Worm (Caenorhabditis elegans) whole organism, dauer: ENCODE measurements around the gene rsp-1.

ENCODE experiments used
- unc-62 ChIP-seq: sonication (generic microtip); optimal IDR thresholded peaks from 2 replicates; lab custom pipeline; 2017; ENCODE audit warnings: missing biosample characterization, missing genetic modification reagents, missing genetic modification characterization

The rsp-1 gene

DNA sequence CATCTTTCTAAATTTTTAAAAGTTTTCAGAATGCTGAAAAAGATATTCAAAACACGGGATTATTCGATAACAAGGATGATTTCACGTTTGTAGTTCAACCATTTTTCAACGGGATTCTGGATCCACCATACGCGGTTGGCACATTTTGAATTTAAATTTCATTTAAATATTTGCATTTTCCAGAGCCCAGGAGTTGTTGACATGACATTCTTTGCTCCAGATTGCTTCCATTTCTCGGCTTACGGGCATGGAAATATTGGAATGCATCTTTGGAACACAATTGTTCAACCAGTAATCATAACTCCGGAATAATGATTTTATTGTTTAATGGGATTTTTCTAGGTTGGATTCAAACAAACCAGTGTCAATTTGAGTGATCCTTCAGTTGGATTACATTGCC is 2.3 kb upstream of the rsp-1 start:
- no peak for TF ChIP-seq unc-62 (GFP tag; lab: Kevin White, UChicago)

DNA sequence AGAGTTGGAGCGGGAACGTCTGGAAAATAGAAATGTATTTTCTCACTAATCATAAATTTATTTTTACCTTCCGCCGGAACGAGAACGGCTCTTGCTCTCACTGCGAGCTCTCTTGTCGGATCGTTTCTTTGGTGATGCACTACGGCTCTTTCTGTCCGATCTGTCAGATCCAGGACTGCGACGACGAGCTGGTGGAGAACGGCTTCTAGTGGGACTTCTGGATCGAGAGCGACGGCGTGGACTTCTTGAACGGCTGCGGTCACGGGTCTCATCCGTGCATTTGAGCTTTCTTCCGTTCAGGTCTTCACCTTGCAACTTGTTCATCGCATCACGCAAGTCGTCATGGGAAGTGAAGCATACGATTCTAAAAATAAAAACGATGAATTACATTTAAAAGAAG is 1.4 kb upstream of the rsp-1 start:
- TF ChIP-seq unc-62 (GFP tag; lab: Kevin White, UChicago), result no peak

DNA sequence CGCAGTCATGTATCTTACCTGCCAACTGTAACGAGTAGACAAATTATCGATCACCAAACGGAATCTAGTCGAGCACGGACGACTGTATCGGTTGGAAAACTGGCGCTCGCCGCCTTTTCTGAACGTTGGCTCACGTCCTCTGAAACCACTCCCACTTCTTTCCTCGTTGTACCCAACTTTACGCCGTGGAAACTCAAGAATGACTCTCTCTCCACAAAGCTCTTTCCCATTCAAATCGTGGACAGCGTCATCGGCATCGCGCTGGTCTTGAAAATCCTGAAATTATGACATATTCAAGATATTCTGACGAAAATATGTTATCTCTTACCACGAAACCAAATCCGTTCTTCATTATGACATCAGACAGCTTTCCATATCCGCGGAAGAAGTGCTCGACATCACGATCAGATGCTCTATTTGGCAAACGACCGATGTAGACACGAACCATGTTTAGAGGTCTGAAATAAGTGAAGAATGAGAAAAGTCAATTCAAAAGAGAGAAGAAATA is 610 bp upstream of the rsp-1 start, which contains the start of gene rsp-2:
Gene rsp-2, minus strand, starts transcription at position 458 of the 508 bp plus-strand sequence.
- no peak for TF ChIP-seq unc-62 (GFP tag; lab: Kevin White, UChicago)

DNA sequence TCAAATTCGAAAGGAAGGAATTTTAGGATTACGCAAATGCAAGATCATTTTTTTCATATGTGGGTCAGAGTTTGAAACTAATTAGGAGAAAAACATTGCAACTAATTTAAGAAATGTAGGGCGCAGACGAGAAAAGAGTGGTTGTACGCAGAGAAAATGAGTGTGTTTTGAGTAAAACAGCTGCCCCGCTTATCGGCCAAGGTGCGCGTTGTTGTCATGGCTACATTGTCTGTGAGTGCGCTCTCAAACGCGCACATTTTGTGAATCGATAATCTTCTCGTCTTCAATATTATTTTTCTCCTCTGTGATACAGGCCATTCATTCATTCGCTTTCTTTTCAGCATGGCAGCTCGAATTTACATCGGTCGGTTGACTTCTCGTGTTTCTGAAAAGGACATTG is 477 bp downstream of the rsp-1 start:
- TF ChIP-seq unc-62 (GFP tag; lab: Kevin White, UChicago), result no peak

DNA sequence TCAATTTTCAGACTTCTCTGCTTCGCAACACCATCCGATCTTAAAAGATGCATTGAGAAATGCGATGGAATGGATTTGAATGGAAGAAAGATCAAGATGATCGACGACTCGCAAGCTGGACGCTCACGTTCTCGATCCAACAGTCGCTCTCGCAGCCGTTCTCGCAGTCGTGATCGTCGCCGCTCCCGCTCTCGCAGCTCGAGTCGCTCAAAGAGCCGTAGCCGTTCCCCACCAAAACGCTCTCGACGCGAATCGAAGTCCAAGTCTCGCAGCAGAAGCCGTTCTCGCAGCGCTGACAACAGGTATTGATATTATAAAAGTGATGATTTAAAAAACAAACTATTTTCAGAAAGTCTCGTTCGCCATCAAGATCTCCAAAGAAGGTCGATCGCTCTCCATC is 2.0 kb downstream of the rsp-1 start:
- no peak for TF ChIP-seq unc-62 (GFP tag; lab: Kevin White, UChicago)

DNA sequence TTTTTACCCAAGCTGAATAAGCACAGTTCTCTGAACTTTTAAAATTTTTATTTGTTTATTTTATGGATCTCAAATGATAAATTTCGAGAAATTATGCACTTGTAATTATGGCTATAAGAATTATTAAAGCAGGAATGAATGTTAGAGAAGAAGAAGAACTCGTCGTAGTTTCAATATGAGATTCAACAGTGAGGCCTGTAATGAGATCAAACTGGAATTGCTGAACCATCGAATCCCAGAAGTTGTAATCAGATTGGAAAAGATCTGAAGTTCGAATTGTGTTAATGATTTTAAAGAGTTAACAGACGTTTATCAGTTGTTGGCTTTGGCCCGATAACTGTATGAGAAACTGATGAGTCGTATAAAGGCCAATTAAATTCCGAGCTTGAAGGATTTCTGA is 2.6 kb downstream of the rsp-1 start:
- TF ChIP-seq unc-62 (GFP tag; lab: Kevin White, UChicago), result no peak

DNA sequence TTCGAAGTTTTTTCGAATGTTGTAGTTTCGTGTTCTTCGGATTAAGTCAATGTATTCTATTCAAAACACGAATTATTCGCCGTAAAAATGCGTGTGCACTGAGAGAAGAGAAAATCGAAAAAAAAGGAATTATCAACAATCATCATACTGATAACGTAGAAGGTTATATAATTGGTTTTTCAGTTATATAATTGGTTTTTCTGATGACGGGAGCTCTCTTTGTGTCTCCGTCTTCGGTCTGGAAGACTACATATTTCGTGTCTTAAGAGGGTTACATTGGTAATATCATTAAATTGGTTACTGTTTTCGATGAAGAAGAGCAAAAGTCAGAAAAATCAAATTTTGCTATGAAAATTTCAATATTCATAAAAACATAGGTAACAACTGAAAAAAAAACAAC is 6.7 kb downstream of the rsp-1 start:
- no peak for TF ChIP-seq unc-62 (GFP tag; lab: Kevin White, UChicago)

DNA sequence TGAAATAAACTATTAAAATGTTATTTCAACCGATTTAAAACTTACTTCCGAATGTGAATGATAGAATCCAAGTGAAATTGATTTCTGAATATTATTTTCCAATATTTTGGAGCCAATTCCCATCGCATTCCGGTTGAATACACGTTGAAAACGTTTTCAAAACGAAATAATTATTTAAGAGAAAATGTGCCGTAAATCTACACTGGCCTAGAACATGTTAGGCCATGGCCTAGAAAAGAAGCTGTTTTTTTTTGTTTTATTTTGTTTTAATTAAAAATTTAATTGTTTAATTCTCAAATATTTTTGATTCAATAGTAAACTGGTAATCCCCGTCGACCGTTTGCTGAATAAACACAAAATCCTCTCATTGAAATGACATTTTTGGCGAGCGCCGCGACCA is 10.7 kb downstream of the rsp-1 start:
- TF ChIP-seq unc-62 (GFP tag; lab: Kevin White, UChicago), result no peak

DNA sequence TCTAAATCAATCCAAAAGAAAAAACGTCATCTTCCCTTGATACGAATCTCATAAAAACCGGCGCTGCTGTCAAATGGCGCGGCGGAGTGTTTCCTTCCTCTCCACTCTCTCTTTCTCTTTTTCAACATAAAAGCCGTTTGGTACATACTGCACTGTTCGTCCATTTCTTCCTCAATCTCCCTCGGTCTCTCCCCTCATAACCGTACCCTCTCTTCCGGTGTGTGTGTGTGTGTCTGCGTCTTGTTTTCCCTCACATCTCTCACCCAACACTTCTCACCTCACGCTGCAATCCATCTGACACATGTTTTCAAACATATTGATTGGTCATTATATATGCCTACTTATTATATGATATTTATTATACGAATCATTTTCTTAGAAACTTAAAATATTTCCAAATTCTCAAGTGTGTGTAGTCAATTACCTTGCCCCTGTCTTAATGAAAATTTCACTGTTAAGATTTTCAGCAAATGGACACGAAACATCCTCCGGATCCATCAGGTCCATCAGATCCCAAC is 11.3 kb downstream of the rsp-1 start, which contains the start of the genes aars-1 and rga-1:
Gene aars-1, minus strand, starts transcription at position 71 of the 518 bp plus-strand sequence.
Gene rga-1, plus strand, starts transcription at position 468 of the 518 bp plus-strand sequence.
- TF ChIP-seq unc-62 (GFP tag; lab: Kevin White, UChicago), result no peak

DNA sequence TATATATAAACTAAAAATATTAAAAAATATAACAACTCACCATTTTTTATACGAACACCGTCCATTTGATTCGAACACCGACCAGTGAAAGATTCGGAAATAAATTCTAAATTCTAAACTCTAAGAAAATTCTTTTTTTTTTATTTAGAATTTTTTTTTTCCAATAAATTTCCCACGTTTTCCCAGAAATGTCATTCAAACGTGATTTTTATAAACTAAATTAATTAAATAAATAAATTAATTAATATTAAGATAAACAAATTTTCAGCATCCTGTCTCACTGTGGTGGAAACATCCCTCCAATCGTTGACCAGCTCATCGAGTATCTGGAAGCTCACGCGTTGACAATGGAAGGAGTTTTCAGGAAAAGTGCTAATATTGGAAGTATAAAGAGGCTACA is 14.4 kb downstream of the rsp-1 start, which contains the start of gene klp-17:
Gene klp-17, minus strand, starts transcription at position 101 of the 400 bp plus-strand sequence.
- TF ChIP-seq unc-62 (GFP tag; lab: Kevin White, UChicago), result no peak

DNA sequence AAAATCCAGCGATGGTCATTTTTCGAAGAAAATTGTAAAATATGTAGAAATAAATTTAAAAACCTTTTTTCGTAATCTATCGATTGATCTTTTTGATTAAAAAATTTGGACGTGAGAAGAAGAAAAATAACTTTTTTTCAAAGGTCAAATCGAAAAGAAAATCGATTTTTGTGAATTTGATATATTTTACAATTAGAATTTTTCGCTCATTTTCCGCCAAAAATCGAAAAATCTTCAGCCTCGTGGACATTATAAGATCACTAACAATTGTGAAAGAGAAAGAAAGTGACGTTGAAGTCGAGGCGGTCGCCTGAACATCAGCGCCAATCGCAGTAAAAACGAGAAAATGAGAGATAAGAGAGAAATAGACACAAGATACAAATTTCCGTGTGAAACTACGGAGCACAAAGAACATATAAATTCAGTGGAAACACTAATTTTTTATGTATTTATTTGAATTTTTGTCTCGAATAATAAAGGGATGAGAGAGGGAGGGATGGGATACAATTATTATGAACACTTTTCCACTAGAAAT is 16.5 kb downstream of the rsp-1 start, which contains the start of gene cisd-1:
Gene cisd-1, minus strand, starts transcription at position 51 of the 535 bp plus-strand sequence.
- no peak for TF ChIP-seq unc-62 (GFP tag; lab: Kevin White, UChicago)

DNA sequence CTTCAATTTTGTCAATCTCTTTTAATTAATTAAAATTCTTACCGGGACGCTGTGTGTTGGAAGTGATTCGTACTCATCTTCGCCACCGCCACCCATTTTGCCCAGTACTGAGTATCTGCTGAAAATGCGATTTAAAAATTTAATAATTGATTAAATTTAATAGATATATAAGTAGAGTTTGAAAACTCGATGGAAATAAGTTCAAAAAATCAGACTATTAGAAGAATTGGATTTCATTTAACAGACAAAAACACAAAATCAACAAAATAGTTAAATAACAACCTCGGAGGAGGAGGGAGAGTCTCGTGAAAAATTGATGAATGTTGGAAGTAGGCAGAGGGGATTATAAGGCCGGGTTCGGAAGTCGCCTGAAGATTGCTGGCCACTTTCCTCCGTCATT is 18.8 kb downstream of the rsp-1 start, which contains the start of gene mfn-1:
Gene mfn-1, minus strand, starts transcription at position 101 of the 400 bp plus-strand sequence.
- TF ChIP-seq unc-62 (GFP tag; lab: Kevin White, UChicago), result no peak

DNA sequence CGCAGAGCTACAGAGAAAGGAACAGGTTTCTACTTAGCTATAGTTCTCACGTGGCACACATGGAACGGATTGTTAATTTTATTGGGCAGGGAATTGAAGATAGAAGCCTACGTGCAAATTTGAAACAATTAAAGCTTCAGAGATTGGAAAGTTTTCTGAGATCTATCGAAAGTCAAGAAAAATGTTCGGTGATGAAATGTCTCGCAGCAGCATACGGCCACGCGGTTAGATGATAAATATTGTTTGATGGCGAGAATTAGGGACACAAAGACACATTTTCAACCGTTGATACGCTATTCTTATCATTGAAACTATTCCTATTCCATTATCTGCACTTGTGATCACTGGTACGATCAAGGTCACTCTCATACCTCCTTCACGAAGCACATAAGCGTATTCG is 19.4 kb downstream of the rsp-1 start:
- TF ChIP-seq unc-62 (GFP tag; lab: Kevin White, UChicago), result no peak

DNA sequence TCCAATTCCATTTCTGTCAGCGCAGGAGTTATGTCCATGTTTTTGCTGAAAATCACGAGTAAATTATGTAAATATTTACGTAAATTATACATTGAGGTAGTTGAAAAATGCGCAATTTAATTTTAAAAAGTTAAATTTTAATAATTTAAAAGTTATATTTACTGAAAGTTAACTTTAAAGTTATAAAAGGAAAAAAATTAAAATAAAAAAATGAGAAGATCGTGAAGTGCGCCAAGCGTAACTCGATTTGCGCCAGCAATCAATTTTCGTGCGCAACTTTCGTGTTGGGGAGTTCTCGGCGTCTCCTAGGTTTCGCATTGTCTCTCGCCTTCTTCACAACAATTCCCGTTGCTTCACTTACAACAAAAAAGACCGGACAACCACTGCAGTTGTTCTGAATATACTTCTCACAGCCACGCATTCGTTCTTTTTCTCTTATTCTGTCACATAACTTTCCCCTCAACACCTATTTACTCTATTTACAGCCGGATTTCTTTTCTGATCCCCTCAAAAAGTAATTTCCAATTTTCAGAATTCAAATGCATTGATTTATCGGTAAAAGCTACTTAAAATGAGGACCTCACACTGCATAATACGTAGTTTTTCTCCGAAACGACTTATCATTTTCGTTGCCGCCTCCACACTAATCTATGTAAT is 20.5 kb downstream of the rsp-1 start, which contains the start of the genes metl-1 and W02B12.11:
Gene metl-1, minus strand, starts transcription at position 51 of the 657 bp plus-strand sequence.
Gene W02B12.11, plus strand, starts transcription at position 337 of the 657 bp plus-strand sequence.
- TF ChIP-seq unc-62 (GFP tag; lab: Kevin White, UChicago), result no peak

DNA sequence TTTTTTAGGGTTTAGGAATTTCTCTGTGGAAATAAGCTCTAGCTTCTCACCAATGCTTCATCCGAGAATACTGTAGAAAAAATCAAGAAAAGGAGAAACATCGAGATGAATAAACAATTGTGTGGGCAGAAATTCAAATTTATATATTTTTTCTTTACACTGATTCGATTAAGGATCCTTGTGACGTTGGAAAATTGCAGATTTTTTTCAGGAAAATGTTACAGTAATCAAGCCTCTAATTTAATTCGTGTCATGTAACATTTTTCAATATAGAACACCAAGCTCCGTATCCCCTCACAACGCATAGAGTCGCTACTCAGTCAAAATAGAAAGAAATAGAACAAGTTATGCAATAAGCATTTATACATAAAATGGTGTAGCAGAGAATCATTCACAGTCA is 23.2 kb downstream of the rsp-1 start, which contains the start of gene W02B12.16:
Gene W02B12.16, minus strand, starts transcription at position 101 of the 400 bp plus-strand sequence.
- TF ChIP-seq unc-62 (GFP tag; lab: Kevin White, UChicago), result no peak

DNA sequence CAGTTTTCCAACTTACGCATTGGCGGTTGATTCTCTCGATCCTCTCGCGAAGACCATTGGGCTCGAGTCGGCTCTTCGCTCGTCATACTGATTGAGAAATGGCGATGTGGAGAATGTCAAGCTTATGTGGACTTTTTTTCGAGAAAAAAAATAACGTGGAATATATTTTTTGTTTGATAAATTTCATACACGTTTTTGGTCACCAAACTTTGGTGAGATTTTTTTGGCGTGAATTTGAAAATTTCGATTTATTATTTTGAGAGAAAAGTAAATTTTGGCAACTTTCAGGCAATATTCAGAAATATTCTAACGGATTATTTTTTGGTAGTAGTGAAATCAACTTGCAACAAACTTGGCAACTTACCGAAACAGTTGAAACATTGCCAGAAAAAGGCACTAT is 25.9 kb downstream of the rsp-1 start, which contains the start of gene W02B12.12:
Gene W02B12.12, minus strand, starts transcription at position 101 of the 400 bp plus-strand sequence.
- TF ChIP-seq unc-62 (GFP tag; lab: Kevin White, UChicago), result no peak
